Fruit fly (Drosophila melanogaster): ENCODE data around the gene Oga.

Oga gene

dm6 chr3R:21204500-21205167, 14.2 kb upstream of the Oga start (continued):
- TF ChIP-seq CG11560 (tag; IDR thresholded peaks at IDR 0.05) (no peak), Scr (GFP tag; IDR thresholded peaks at IDR 0.05; ENCODE audit: partially characterized antibody) (no peak), CG3726 (GFP tag; IDR thresholded peaks at IDR 0.05) (peak; percentile 55; the same call in 1 of the 3 replicates), CG6765 (GFP tag; optimal IDR thresholded peaks at IDR 0.05) (no peak), H15 (GFP tag; IDR thresholded peaks at IDR 0.05) (peak; percentile 77), CG15269 (tag; optimal IDR thresholded peaks at IDR 0.05) (peak; percentile 81), Poxn (GFP tag; IDR thresholded peaks at IDR 0.05) (no peak), lab (GFP tag; optimal IDR thresholded peaks at IDR 0.05) (peak; percentile 84), schlank (tag; optimal IDR thresholded peaks at IDR 0.05) (no peak), cato (GFP tag; optimal IDR thresholded peaks at IDR 0.05; ENCODE audit: borderline replicate concordance) (peak; percentile 85), Bteb2 (GFP tag; optimal IDR thresholded peaks at IDR 0.05) (peak; percentile 69), CG8281 (tag; optimal IDR thresholded peaks at IDR 0.05) (peak; percentile 70), CG14860 (GFP tag; IDR thresholded peaks at IDR 0.05; ENCODE audit: partially characterized antibody) (no peak), CG10321 (GFP tag; IDR thresholded peaks at IDR 0.05) (no peak), hb (GFP tag; IDR thresholded peaks at IDR 0.05; ENCODE audit: partially characterized antibody) (no peak), CG13424 (tag; optimal IDR thresholded peaks at IDR 0.05) (peak; percentile 90), prd (optimal IDR thresholded peaks at IDR 0.05) (no peak), prd (GFP tag; IDR thresholded peaks at IDR 0.05) (peak; percentile 81), pros (GFP tag; optimal IDR thresholded peaks at IDR 0.05) (no peak), gsb-n (tag; optimal IDR thresholded peaks at IDR 0.05) (peak; percentile 86), unpg (GFP tag; optimal IDR thresholded peaks at IDR 0.05) (peak; percentile 87), insv (GFP tag; optimal IDR thresholded peaks at IDR 0.05) (no peak), Hmr (GFP tag; optimal IDR thresholded peaks at IDR 0.05) (peak; percentile 70), cad (GFP tag; optimal IDR thresholded peaks at IDR 0.05) (no peak), inv (GFP tag; IDR thresholded peaks at IDR 0.05; ENCODE audit: partially characterized antibody) (no peak), zen (tag; optimal IDR thresholded peaks at IDR 0.05) (peak; percentile 62), sna (GFP tag; IDR thresholded peaks at IDR 0.05; ENCODE audit: partially characterized antibody) (peak; percentile 32; the same call in 1 of the 2 replicates), CG11456 (GFP tag; IDR thresholded peaks at IDR 0.05) (no peak), Sry-β (GFP tag; optimal IDR thresholded peaks at IDR 0.05) (peak; percentile 29), CG17328 (GFP tag; IDR thresholded peaks at IDR 0.05) (peak; percentile 61), CG30403 (GFP tag; optimal IDR thresholded peaks at IDR 0.05) (peak; percentile 90), CG10979 (tag; optimal IDR thresholded peaks at IDR 0.05) (peak; percentile 93), zfh1 (GFP tag; IDR thresholded peaks at IDR 0.05) (peak; percentile 84), ato (GFP tag; IDR thresholded peaks at IDR 0.05; ENCODE audit: partially characterized antibody) (no peak), CG7839 (tag; optimal IDR thresholded peaks at IDR 0.05) (peak; percentile 89), CG17802 (tag; optimal IDR thresholded peaks at IDR 0.05) (peak; percentile 77), en (GFP tag; optimal IDR thresholded peaks at IDR 0.05) (peak; percentile 70), stwl (tag; optimal IDR thresholded peaks at IDR 0.05) (no peak), Dad (GFP tag; optimal IDR thresholded peaks at IDR 0.05) (peak; percentile 67), vvl (GFP tag; IDR thresholded peaks at IDR 0.05) (peak; percentile 70), sens (GFP tag) (peak; percentile 99), CG3838 (GFP tag; optimal IDR thresholded peaks at IDR 0.05) (no peak), chif (GFP tag; optimal IDR thresholded peaks at IDR 0.05) (peak; percentile 79 to 89), HmgZ (tag; optimal IDR thresholded peaks at IDR 0.05) (peak; percentile 29), Dek (tag; optimal IDR thresholded peaks at IDR 0.05) (peak; percentile 50), pb (GFP tag; optimal IDR thresholded peaks at IDR 0.05) (peak; percentile 77), sug (tag; optimal IDR thresholded peaks at IDR 0.05) (peak; percentile 56), sqz (GFP tag; optimal IDR thresholded peaks at IDR 0.05) (peak; percentile 37), Hand (GFP tag; optimal IDR thresholded peaks at IDR 0.05) (peak; percentile 45)
